Fruit fly (Drosophila melanogaster): ENCODE data around the gene Osi3.

The Osi3 gene

dm6 chr3R:6229055-6229841, 13.6 kb downstream of the Osi3 start (continued):
- peak; percentile 9 for TF ChIP-seq Sox14 (GFP tag; optimal IDR thresholded peaks at IDR 0.05)
- TF ChIP-seq CG7368 (GFP tag; optimal IDR thresholded peaks at IDR 0.05) = no peak
- no peak for TF ChIP-seq esn (GFP tag; optimal IDR thresholded peaks at IDR 0.05)
- peak; percentile 60 for TF ChIP-seq OdsH (GFP tag; optimal IDR thresholded peaks at IDR 0.05)
- TF ChIP-seq fkh (GFP tag; optimal IDR thresholded peaks at IDR 0.05) = no peak
- TF ChIP-seq fd85E (GFP tag; optimal IDR thresholded peaks at IDR 0.05) = no peak
- TF ChIP-seq CG11762 (GFP tag; optimal IDR thresholded peaks at IDR 0.05; ENCODE audit: insufficient read depth) = no peak
- TF ChIP-seq vri (GFP tag; optimal IDR thresholded peaks at IDR 0.05) = no peak
- no peak for TF ChIP-seq Lpt (GFP tag; optimal IDR thresholded peaks at IDR 0.05)
- TF ChIP-seq Ets21C (GFP tag; optimal IDR thresholded peaks at IDR 0.05) = no peak
- no peak for TF ChIP-seq ss (GFP tag; optimal IDR thresholded peaks at IDR 0.05)
- TF ChIP-seq CG6163 (GFP tag; IDR thresholded peaks at IDR 0.05) = no peak
- peak; percentile 12 for TF ChIP-seq Sox102F (GFP tag; optimal IDR thresholded peaks at IDR 0.05)
- peak; percentile 72 for TF ChIP-seq Blimp-1 (GFP tag; optimal IDR thresholded peaks at IDR 0.05)
- peak; percentile 51 for TF ChIP-seq CG34406 (GFP tag; optimal IDR thresholded peaks at IDR 0.05)
- no peak for TF ChIP-seq CG8319 (GFP tag; optimal IDR thresholded peaks at IDR 0.05)
- peak; percentile 37 for TF ChIP-seq svp (GFP tag)
- no peak for TF ChIP-seq Smox (GFP tag; optimal IDR thresholded peaks at IDR 0.05)
- peak; percentile 48 for TF ChIP-seq CG11902 (GFP tag; optimal IDR thresholded peaks at IDR 0.05)
- TF ChIP-seq Hr39 (GFP tag; optimal IDR thresholded peaks at IDR 0.05) = no peak
- peak; percentile 13 for TF ChIP-seq pdm3 (GFP tag; optimal IDR thresholded peaks at IDR 0.05)
- TF ChIP-seq dsx (GFP tag; optimal IDR thresholded peaks at IDR 0.05; ENCODE audit: poor library complexity, severe bottlenecking) = no peak
- peak; percentile 56 for TF ChIP-seq Hr4 (GFP tag; optimal IDR thresholded peaks at IDR 0.05)
- no peak for TF ChIP-seq CG6276 (GFP tag; optimal IDR thresholded peaks at IDR 0.05)
- peak; percentile 41 for TF ChIP-seq CG3919 (GFP tag; optimal IDR thresholded peaks at IDR 0.05)
- no peak for TF ChIP-seq spab (GFP tag; optimal IDR thresholded peaks at IDR 0.05)
- peak; percentile 68 for TF ChIP-seq dac (GFP tag; optimal IDR thresholded peaks at IDR 0.05)
- no peak for TF ChIP-seq Hr38 (GFP tag; optimal IDR thresholded peaks at IDR 0.05)
- no peak for TF ChIP-seq eg (GFP tag; IDR thresholded peaks at IDR 0.05)
- no peak for TF ChIP-seq CG11294 (GFP tag; IDR thresholded peaks at IDR 0.05)
- no peak for TF ChIP-seq CG3032 (tag; optimal IDR thresholded peaks at IDR 0.05)
- peak; percentile 79 for TF ChIP-seq Eip78C (GFP tag)
- TF ChIP-seq topi (GFP tag; optimal IDR thresholded peaks at IDR 0.05) = peak; percentile 0
- no peak for TF ChIP-seq CG6808 (GFP tag; optimal IDR thresholded peaks at IDR 0.05)
- TF ChIP-seq CG8119 (GFP tag; IDR thresholded peaks at IDR 0.05) = no peak
- peak; percentile 46 for TF ChIP-seq CG6792 (GFP tag; optimal IDR thresholded peaks at IDR 0.05)
- peak; percentile 8 for TF ChIP-seq Met (GFP tag; optimal IDR thresholded peaks at IDR 0.05)
- TF ChIP-seq CG16779 (tag; optimal IDR thresholded peaks at IDR 0.05) = no peak
- TF ChIP-seq CG1621 (tag; optimal IDR thresholded peaks at IDR 0.05) = no peak

- peak; percentile 6 for TF ChIP-seq Eip78C (GFP tag)
- no peak for TF ChIP-seq Eip93F (GFP tag; optimal IDR thresholded peaks at IDR 0.05)
- no peak for TF ChIP-seq fd59A (GFP tag; optimal IDR thresholded peaks at IDR 0.05)
- TF ChIP-seq spab (GFP tag; optimal IDR thresholded peaks at IDR 0.05) = no peak
- TF ChIP-seq pdm3 (GFP tag; optimal IDR thresholded peaks at IDR 0.05) = no peak
- no peak for TF ChIP-seq Hr38 (GFP tag; optimal IDR thresholded peaks at IDR 0.05)
- TF ChIP-seq CG4318 (GFP tag; optimal IDR thresholded peaks at IDR 0.05) = no peak
- no peak for TF ChIP-seq CG6276 (GFP tag; optimal IDR thresholded peaks at IDR 0.05)
Measured at dm6 chr3R:6230298-6230697, 14.7 kb downstream of the Osi3 start.
